Worm (Caenorhabditis elegans) whole organism, L2 larva: ENCODE measurements around the gene F57C2.4.

Experiments
- C34F6.9 ChIP-seq: fragments of 150-350 bp; optimal IDR thresholded peaks from 2 replicates; lab custom pipeline; 2014; ENCODE audit warnings: missing biosample characterization, missing genetic modification characterization
- Y55F3AM.14 ChIP-seq: fragments of 200-800 bp; sonication (Bioruptor generic); optimal IDR thresholded peaks from 2 replicates; lab custom pipeline; 2018; ENCODE audit warnings: mild to moderate bottlenecking, missing genetic modification characterization, missing compliant biosample characterization
- egl-27 ChIP-seq: sonication (generic microtip); optimal IDR thresholded peaks from 3 replicates; lab custom pipeline; 2017; ENCODE audit warnings: missing biosample characterization, missing genetic modification reagents, missing genetic modification characterization
- lsy-2 ChIP-seq, 2 experiments: fragments of 150-350 bp in 1 of 2; sonication (generic microtip) in 1 of 2; optimal IDR thresholded peaks; 2 replicates each; lab custom pipeline; 2014 to 2017; ENCODE audit warnings: missing biosample characterization in 2 of 2, missing genetic modification characterization in 2 of 2
- nhr-11 ChIP-seq: fragments of 150-350 bp; optimal IDR thresholded peaks from 2 replicates; lab custom pipeline; 2014; ENCODE audit warnings: missing biosample characterization, missing genetic modification characterization
- nhr-237 ChIP-seq: fragments of 150-350 bp; optimal IDR thresholded peaks from 2 replicates; lab custom pipeline; 2014; ENCODE audit warnings: missing biosample characterization, missing genetic modification characterization
- nhr-77 ChIP-seq: fragments of 150-350 bp; optimal IDR thresholded peaks from 2 replicates; lab custom pipeline; 2014; ENCODE audit warnings: missing biosample characterization, missing genetic modification characterization

DNA sequence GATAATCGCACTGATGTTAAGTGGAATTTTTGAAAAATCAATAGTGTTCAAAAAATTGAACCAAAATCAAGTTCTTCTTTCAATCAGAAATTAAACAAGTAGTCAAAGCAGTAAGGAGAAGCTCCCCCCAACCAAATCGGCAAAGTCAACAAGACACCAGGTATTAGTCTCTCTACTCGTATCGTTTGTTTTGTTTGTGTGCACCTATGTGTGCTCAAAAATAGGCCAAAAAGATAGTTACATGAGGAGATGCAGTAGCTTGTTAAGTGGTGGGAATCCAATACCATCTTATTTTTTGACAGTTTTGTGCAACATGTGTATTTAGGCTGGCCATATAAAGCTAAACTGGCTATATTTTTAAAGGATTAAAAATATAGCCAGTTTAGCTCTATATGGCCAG lies 18.9 kb upstream of the F57C2.4 start, which contains the start of gene K10H10.12:
- no peak for TF ChIP-seq Y55F3AM.14 (GFP tag; lab: Kevin White, UChicago)
- TF ChIP-seq nhr-11 (tag; lab: Kevin White, UChicago) = no peak
- TF ChIP-seq egl-27 = no peak
- TF ChIP-seq lsy-2 (tag; optimal IDR thresholded peaks at IDR 0.05; lab: Kevin White, UChicago) = no peak
- no peak for TF ChIP-seq nhr-237 (tag; lab: Kevin White, UChicago)
- no peak for TF ChIP-seq nhr-77 (tag; lab: Kevin White, UChicago)
- TF ChIP-seq C34F6.9 (tag; lab: Kevin White, UChicago) = no peak
